Fruit fly (Drosophila melanogaster): ENCODE data around the gene Adgf-A.

dm6 chr3L:17763987-17764386 lies at the start of gene Adgf-A, which contains the start of gene Adgf-A2:
- TF ChIP-seq CG8478 (optimal IDR thresholded peaks at IDR 0.05) = no peak
- peak in 1 of 2 experiments; percentile 17 for TF ChIP-seq CTCF (optimal IDR thresholded peaks at IDR 0.05)
